Worm (Caenorhabditis elegans): ENCODE results near the gene cutl-23.

cutl-23 gene

ce11 chrIII:5769726-5770235, at the start of gene cutl-23:
Gene cutl-23 (plus strand): TSS chrIII:5770185.
- TF ChIP-seq tab-1 (GFP tag; IDR thresholded peaks at IDR 0.05) (peak; percentile 80; the same call in 1 of the 2 replicates), flt-1 (GFP tag; IDR thresholded peaks at IDR 0.05) (peak; percentile 76), klf-2 (GFP tag; conservative IDR thresholded peaks at IDR 0.05) (no peak; the same call in 1 of the 2 replicates), ref-1 (GFP tag; conservative IDR thresholded peaks at IDR 0.05) (no peak), ztf-29 (GFP tag; IDR thresholded peaks at IDR 0.05) (0 out of 2 replicates have a peak, but pooled peaks have one; percentile 42), T22C8.4 (GFP tag; IDR thresholded peaks at IDR 0.05) (no peak), med-1 (GFP tag; optimal IDR thresholded peaks at IDR 0.05; ENCODE audit: insufficient read depth) (no peak), cog-1 (tag; optimal IDR thresholded peaks at IDR 0.05) (peak; percentile 11), ztf-23 (GFP tag; IDR thresholded peaks at IDR 0.05) (peak; percentile 73; the same call in 1 of the 2 replicates)

- TF ChIP-seq flt-1 (GFP tag; IDR thresholded peaks at IDR 0.05): peak; percentile 22; the same call in 1 of the 2 replicates
- TF ChIP-seq ztf-29 (GFP tag; IDR thresholded peaks at IDR 0.05): no peak
Measured at ce11 chrIII:5720266-5721019, 49.5 kb upstream of the cutl-23 start.

ce11 chrIII:5721488-5721887, 48.5 kb upstream of the cutl-23 start:
- TF ChIP-seq ztf-23 (GFP tag; IDR thresholded peaks at IDR 0.05) (no peak), T22C8.4 (GFP tag; IDR thresholded peaks at IDR 0.05) (no peak), flt-1 (GFP tag; IDR thresholded peaks at IDR 0.05) (no peak), tab-1 (GFP tag; IDR thresholded peaks at IDR 0.05) (no peak), cog-1 (tag; optimal IDR thresholded peaks at IDR 0.05) (no peak), ztf-29 (GFP tag; IDR thresholded peaks at IDR 0.05) (no peak)

ce11 chrIII:5721888-5722287, 48.1 kb upstream of the cutl-23 start:
- peak; percentile 49; the same call in 1 of the 2 replicates for TF ChIP-seq flt-1 (GFP tag; IDR thresholded peaks at IDR 0.05)
- TF ChIP-seq T22C8.4 (GFP tag; IDR thresholded peaks at IDR 0.05): peak; percentile 18; the same call in 1 of the 2 replicates
- no peak for TF ChIP-seq klf-2 (GFP tag; conservative IDR thresholded peaks at IDR 0.05)

- TF ChIP-seq med-1 (GFP tag; optimal IDR thresholded peaks at IDR 0.05; ENCODE audit: insufficient read depth): no peak
- no peak for TF ChIP-seq ztf-23 (GFP tag; IDR thresholded peaks at IDR 0.05)
- no peak for TF ChIP-seq T22C8.4 (GFP tag; IDR thresholded peaks at IDR 0.05)
- TF ChIP-seq cog-1 (tag; optimal IDR thresholded peaks at IDR 0.05): no peak
- TF ChIP-seq flt-1 (GFP tag; IDR thresholded peaks at IDR 0.05): no peak
- no peak for TF ChIP-seq ztf-29 (GFP tag; IDR thresholded peaks at IDR 0.05)
- no peak for TF ChIP-seq klf-2 (GFP tag; conservative IDR thresholded peaks at IDR 0.05)
- TF ChIP-seq ref-1 (GFP tag; conservative IDR thresholded peaks at IDR 0.05): no peak
- no peak for TF ChIP-seq tab-1 (GFP tag; IDR thresholded peaks at IDR 0.05)
Measured at ce11 chrIII:5722550-5722949, 47.4 kb upstream of the cutl-23 start, which contains the start of gene wrm-1. Gene wrm-1 (plus strand): TSS chrIII:5722850.

ce11 chrIII:5727827-5728226, 42.2 kb upstream of the cutl-23 start, which contains the start of gene egg-1:
Gene egg-1 (plus strand): TSS chrIII:5728180.
- TF ChIP-seq klf-2 (GFP tag; conservative IDR thresholded peaks at IDR 0.05) (no peak), cog-1 (tag; optimal IDR thresholded peaks at IDR 0.05) (no peak), ref-1 (GFP tag; conservative IDR thresholded peaks at IDR 0.05) (no peak), ztf-23 (GFP tag; IDR thresholded peaks at IDR 0.05) (no peak), tab-1 (GFP tag; IDR thresholded peaks at IDR 0.05) (no peak), flt-1 (GFP tag; IDR thresholded peaks at IDR 0.05) (no peak), T22C8.4 (GFP tag; IDR thresholded peaks at IDR 0.05) (no peak)

ce11 chrIII:5729367-5729766, 40.6 kb upstream of the cutl-23 start:
- no peak for TF ChIP-seq T22C8.4 (GFP tag; IDR thresholded peaks at IDR 0.05)
- no peak for TF ChIP-seq ztf-29 (GFP tag; IDR thresholded peaks at IDR 0.05)

- TF ChIP-seq T22C8.4 (GFP tag; IDR thresholded peaks at IDR 0.05) (no peak), med-1 (GFP tag; optimal IDR thresholded peaks at IDR 0.05; ENCODE audit: insufficient read depth) (no peak), ref-1 (GFP tag; conservative IDR thresholded peaks at IDR 0.05) (no peak), cog-1 (tag; optimal IDR thresholded peaks at IDR 0.05) (no peak), flt-1 (GFP tag; IDR thresholded peaks at IDR 0.05) (no peak), ztf-23 (GFP tag; IDR thresholded peaks at IDR 0.05) (no peak), tab-1 (GFP tag; IDR thresholded peaks at IDR 0.05) (no peak), ztf-29 (GFP tag; IDR thresholded peaks at IDR 0.05) (no peak), klf-2 (GFP tag; conservative IDR thresholded peaks at IDR 0.05) (no peak)
Measured at ce11 chrIII:5730041-5730440, 39.9 kb upstream of the cutl-23 start.

- no peak for TF ChIP-seq med-1 (GFP tag; optimal IDR thresholded peaks at IDR 0.05; ENCODE audit: insufficient read depth)
- no peak for TF ChIP-seq ztf-29 (GFP tag; IDR thresholded peaks at IDR 0.05)
- no peak for TF ChIP-seq cog-1 (tag; optimal IDR thresholded peaks at IDR 0.05)
Measured at ce11 chrIII:5730980-5731636, 38.9 kb upstream of the cutl-23 start, which contains the start of the genes B0244.9 and B0244.7. Gene B0244.9 (minus strand): TSS chrIII:5731030. Gene B0244.7 (plus strand): TSS chrIII:5731501.

- TF ChIP-seq cog-1 (tag; optimal IDR thresholded peaks at IDR 0.05) (no peak), med-1 (GFP tag; optimal IDR thresholded peaks at IDR 0.05; ENCODE audit: insufficient read depth) (no peak), klf-2 (GFP tag; conservative IDR thresholded peaks at IDR 0.05) (no peak), tab-1 (GFP tag; IDR thresholded peaks at IDR 0.05) (no peak), ref-1 (GFP tag; conservative IDR thresholded peaks at IDR 0.05) (no peak), ztf-23 (GFP tag; IDR thresholded peaks at IDR 0.05) (no peak), T22C8.4 (GFP tag; IDR thresholded peaks at IDR 0.05) (no peak), ztf-29 (GFP tag; IDR thresholded peaks at IDR 0.05) (no peak), flt-1 (GFP tag; IDR thresholded peaks at IDR 0.05) (no peak)
Measured at ce11 chrIII:5732925-5733324, 37.1 kb upstream of the cutl-23 start, which contains the start of gene B0244.17. Gene B0244.17 (plus strand): TSS chrIII:5733225.

Data from whole organism, midembryonic.